Worm (Caenorhabditis elegans) whole organism, L3 larva: ENCODE measurements around the gene srh-122.

ENCODE experiments used
- daf-12 ChIP-seq: fragments of 150-350 bp; optimal IDR thresholded peaks from 2 replicates; lab custom pipeline; 2014; ENCODE audit warnings: missing biosample characterization, missing genetic modification reagents, missing genetic modification characterization
- lin-39 ChIP-seq: fragments of 150-350 bp; optimal IDR thresholded peaks from 2 replicates; lab custom pipeline; 2018; ENCODE audit warnings: missing biosample characterization, missing genetic modification reagents, missing genetic modification characterization
- nhr-11 ChIP-seq: fragments of 150-350 bp; optimal IDR thresholded peaks from 2 replicates; lab custom pipeline; 2014; ENCODE audit warnings: missing biosample characterization, missing genetic modification characterization
- pha-4 ChIP-seq: fragments of 150-350 bp; optimal IDR thresholded peaks from 2 replicates; lab custom pipeline; 2014; ENCODE audit warnings: missing biosample characterization, missing genetic modification reagents, missing genetic modification characterization
- snpc-4 ChIP-seq: fragments of 150-350 bp; optimal IDR thresholded peaks from 2 replicates; lab custom pipeline; 2014; ENCODE audit warnings: missing biosample characterization, missing genetic modification characterization

ce11 chrV:15367770-15368169 lies 10.0 kb downstream of the srh-122 start:
- no peak for TF ChIP-seq daf-12 (tag; lab: Kevin White, UChicago)
- no peak for TF ChIP-seq pha-4 (tag; lab: Kevin White, UChicago)
- no peak for TF ChIP-seq lin-39 (tag; lab: Kevin White, UChicago)
- TF ChIP-seq nhr-11 (tag; lab: Kevin White, UChicago), result no peak
- no peak for TF ChIP-seq snpc-4
